Fruit fly (Drosophila melanogaster): ENCODE measurements around the gene CG42564.

CG42564 gene

dm6 chr3R:6350755-6351154 lies 23.5 kb upstream of the CG42564 start, which contains the start of gene Pak (continued):
- TF ChIP-seq HLH54F (GFP tag; optimal IDR thresholded peaks at IDR 0.05): no peak
- peak; percentile 59 for TF ChIP-seq Med (GFP tag)
- no peak for TF ChIP-seq CG9215 (GFP tag; IDR thresholded peaks at IDR 0.05)
- peak; percentile 95 for TF ChIP-seq CG4617 (GFP tag; optimal IDR thresholded peaks at IDR 0.05; ENCODE audit: borderline replicate concordance)
- TF ChIP-seq unc-4 (GFP tag; IDR thresholded peaks at IDR 0.05; ENCODE audit: partially characterized antibody): peak; percentile 94
- peak; percentile 31 for TF ChIP-seq lilli (GFP tag; optimal IDR thresholded peaks at IDR 0.05)
- peak; percentile 72 for TF ChIP-seq MBD-R2 (GFP tag; IDR thresholded peaks at IDR 0.05)
- no peak for TF ChIP-seq grau (tag; optimal IDR thresholded peaks at IDR 0.05)
- TF ChIP-seq CG10267 (tag; optimal IDR thresholded peaks at IDR 0.05): peak; percentile 27
- peak; percentile 96 for TF ChIP-seq Opbp (GFP tag; IDR thresholded peaks at IDR 0.05; ENCODE audit: partially characterized antibody)
- TF ChIP-seq bbx (GFP tag; IDR thresholded peaks at IDR 0.05; ENCODE audit: partially characterized antibody): peak; percentile 93
- TF ChIP-seq ci (GFP tag; IDR thresholded peaks at IDR 0.05): 0 out of 3 replicates have a peak, but pooled peaks have one; percentile 20
- peak; percentile 87 for TF ChIP-seq hb (GFP tag; IDR thresholded peaks at IDR 0.05; ENCODE audit: partially characterized antibody)
- peak; percentile 86 for TF ChIP-seq CG14860 (GFP tag; IDR thresholded peaks at IDR 0.05; ENCODE audit: partially characterized antibody)
- TF ChIP-seq Sry-δ (GFP tag; optimal IDR thresholded peaks at IDR 0.05): peak; percentile 97
- peak; percentile 56 for TF ChIP-seq gfzf (GFP tag; optimal IDR thresholded peaks at IDR 0.05)
- TF ChIP-seq Abd-B (GFP tag; optimal IDR thresholded peaks at IDR 0.05): peak; percentile 12
- peak; percentile 7 for TF ChIP-seq zfh2 (GFP tag; optimal IDR thresholded peaks at IDR 0.05)
- TF ChIP-seq Ets97D (GFP tag; optimal IDR thresholded peaks at IDR 0.05): peak; percentile 58
- no peak for TF ChIP-seq psq (GFP tag; optimal IDR thresholded peaks at IDR 0.05)
- TF ChIP-seq CG15601 (tag; optimal IDR thresholded peaks at IDR 0.05): peak; percentile 3
- TF ChIP-seq YL-1 (GFP tag; optimal IDR thresholded peaks at IDR 0.05): peak; percentile 15
- peak; percentile 96 for TF ChIP-seq Bgb (GFP tag; IDR thresholded peaks at IDR 0.05; ENCODE audit: partially characterized antibody)
- TF ChIP-seq nmo (GFP tag; optimal IDR thresholded peaks at IDR 0.05): peak; percentile 32
- TF ChIP-seq CG2129 (GFP tag; IDR thresholded peaks at IDR 0.05; ENCODE audit: partially characterized antibody): peak; percentile 76
- TF ChIP-seq E2f2 (GFP tag; IDR thresholded peaks at IDR 0.05): peak; percentile 70
- TF ChIP-seq chif (GFP tag; optimal IDR thresholded peaks at IDR 0.05): no peak
- no peak for TF ChIP-seq D19B (GFP tag; optimal IDR thresholded peaks at IDR 0.05)
- TF ChIP-seq Elba2 (GFP tag; optimal IDR thresholded peaks at IDR 0.05): no peak
- TF ChIP-seq Spps (tag; optimal IDR thresholded peaks at IDR 0.05): no peak
- peak; percentile 57 for TF ChIP-seq Myb (GFP tag; optimal IDR thresholded peaks at IDR 0.05)
- peak; percentile 57 for TF ChIP-seq CG30020 (tag; optimal IDR thresholded peaks at IDR 0.05)
- TF ChIP-seq eyg (GFP tag; optimal IDR thresholded peaks at IDR 0.05): peak; percentile 33
- TF ChIP-seq trh (GFP tag; optimal IDR thresholded peaks at IDR 0.05): no peak
- peak; percentile 90 for TF ChIP-seq zen2 (GFP tag; IDR thresholded peaks at IDR 0.05; ENCODE audit: partially characterized antibody)
- peak; percentile 48 for TF ChIP-seq Lhr (GFP tag; optimal IDR thresholded peaks at IDR 0.05)
- peak; percentile 57 for TF ChIP-seq phol (tag; optimal IDR thresholded peaks at IDR 0.05)
- TF ChIP-seq hbn (GFP tag; IDR thresholded peaks at IDR 0.05; ENCODE audit: partially characterized antibody): peak; percentile 89
- TF ChIP-seq Optix (GFP tag; IDR thresholded peaks at IDR 0.05): no peak
- peak; percentile 95 for TF ChIP-seq CG16813 (GFP tag; IDR thresholded peaks at IDR 0.05; ENCODE audit: partially characterized antibody)
- TF ChIP-seq CG12104 (GFP tag; optimal IDR thresholded peaks at IDR 0.05): no peak
- TF ChIP-seq inv (GFP tag; IDR thresholded peaks at IDR 0.05; ENCODE audit: partially characterized antibody): peak; percentile 92
- peak; percentile 45 for TF ChIP-seq CG33213 (GFP tag; optimal IDR thresholded peaks at IDR 0.05)
- no peak for TF ChIP-seq CG13424 (tag; optimal IDR thresholded peaks at IDR 0.05)
- TF ChIP-seq CG12659 (GFP tag; optimal IDR thresholded peaks at IDR 0.05): peak; percentile 62
- TF ChIP-seq BEAF-32 (GFP tag; optimal IDR thresholded peaks at IDR 0.05): peak; percentile 95
- peak; percentile 97 for TF ChIP-seq amos (GFP tag; IDR thresholded peaks at IDR 0.05; ENCODE audit: partially characterized antibody)
- TF ChIP-seq stwl (tag; optimal IDR thresholded peaks at IDR 0.05): peak; percentile 70
- TF ChIP-seq Bdp1 (GFP tag; optimal IDR thresholded peaks at IDR 0.05): no peak

Measured in whole organism, embryonic.